Worm (Caenorhabditis elegans) whole organism, L4/young adult: ENCODE measurements around the gene mfsd-13.2.

ENCODE experiments used
- W03F9.2 ChIP-seq: fragments of 150-350 bp; optimal IDR thresholded peaks from 2 replicates; lab custom pipeline; 2014; ENCODE audit warnings: missing biosample characterization, missing genetic modification characterization
- dao-5 ChIP-seq: sonication (generic microtip); optimal IDR thresholded peaks from 2 replicates; lab custom pipeline; 2016; ENCODE audit warnings: missing genotype, missing genetic modification characterization, moderate library complexity, missing compliant biosample characterization
- him-1 ChIP-seq: sonication (generic microtip); optimal IDR thresholded peaks from 2 replicates; lab custom pipeline; 2016; ENCODE audit warnings: missing genotype, missing genetic modification reagents, missing genetic modification characterization, missing compliant biosample characterization

DNA sequence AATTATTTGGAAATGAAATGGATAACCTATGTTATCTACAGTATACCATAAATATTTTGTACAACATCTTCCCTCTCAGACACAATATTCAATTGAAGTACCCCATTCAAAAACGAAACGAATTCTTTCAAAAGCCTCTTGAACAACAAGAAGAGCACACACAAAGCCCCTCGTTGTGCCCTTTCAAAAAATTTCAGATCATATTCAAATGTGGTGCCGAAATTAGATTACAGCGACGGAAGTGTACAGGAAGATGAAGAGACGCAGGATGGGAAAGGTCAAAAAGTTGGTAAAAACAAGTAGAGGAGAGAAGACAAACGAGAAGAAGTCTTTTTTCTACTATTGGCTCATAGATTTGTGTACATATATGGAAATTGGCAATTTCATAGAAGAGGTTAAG, 10.5 kb upstream of the mfsd-13.2 start:
- TF ChIP-seq W03F9.2 (tag; lab: Kevin White, UChicago) (no peak), dao-5 (tag; lab: Kevin White, UChicago) (no peak), him-1 (tag; lab: Kevin White, UChicago) (no peak)
